Fruit fly (Drosophila melanogaster): ENCODE measurements around the gene CG42688.

CG42688 gene

dm6 chr2L:19164933-19165813 lies 17.4 kb downstream of the CG42688 start (continued):
- TF ChIP-seq CG11456 (GFP tag; IDR thresholded peaks at IDR 0.05) (peak; percentile 95), ap (GFP tag; IDR thresholded peaks at IDR 0.05) (peak; percentile 95), CG4730 (GFP tag; IDR thresholded peaks at IDR 0.05) (peak; percentile 96), CG12155 (GFP tag; optimal IDR thresholded peaks at IDR 0.05) (peak; percentile 93), CG10321 (GFP tag; IDR thresholded peaks at IDR 0.05) (peak; percentile 81), CG18764 (GFP tag; optimal IDR thresholded peaks at IDR 0.05) (peak; percentile 96), CG11695 (GFP tag; IDR thresholded peaks at IDR 0.05) (peak; percentile 98), CG13123 (GFP tag; optimal IDR thresholded peaks at IDR 0.05) (peak; percentile 93), Mrtf (GFP tag; IDR thresholded peaks at IDR 0.05) (peak; percentile 94), Gsc (GFP tag; IDR thresholded peaks at IDR 0.05) (no peak), wor (GFP tag; IDR thresholded peaks at IDR 0.05) (peak; percentile 96), emc (GFP tag; optimal IDR thresholded peaks at IDR 0.05) (peak; percentile 89), trh (GFP tag; optimal IDR thresholded peaks at IDR 0.05) (peak; percentile 90), en (GFP tag; optimal IDR thresholded peaks at IDR 0.05) (peak; percentile 95), Nf-YA (GFP tag; IDR thresholded peaks at IDR 0.05) (peak; percentile 94), gcm (GFP tag; optimal IDR thresholded peaks at IDR 0.05) (peak; percentile 96), lola (GFP tag; optimal IDR thresholded peaks at IDR 0.05) (peak in 1 of 3 experiments; percentile 94), ATbp (GFP tag; optimal IDR thresholded peaks at IDR 0.05) (peak; percentile 97), repo (GFP tag; optimal IDR thresholded peaks at IDR 0.05) (peak; percentile 93), CG11560 (tag; IDR thresholded peaks at IDR 0.05) (peak; percentile 77), CG33213 (GFP tag; optimal IDR thresholded peaks at IDR 0.05) (peak; percentile 86), NC2α (GFP tag; optimal IDR thresholded peaks at IDR 0.05) (peak; percentile 93), CG8388 (GFP tag; optimal IDR thresholded peaks at IDR 0.05) (peak; percentile 98), CG32767 (GFP tag; IDR thresholded peaks at IDR 0.05) (peak; percentile 96), ken (GFP tag; IDR thresholded peaks at IDR 0.05) (peak; percentile 95), prd (optimal IDR thresholded peaks at IDR 0.05) (no peak), prd (GFP tag; IDR thresholded peaks at IDR 0.05) (peak; percentile 99), CG7745 (tag; optimal IDR thresholded peaks at IDR 0.05) (peak; percentile 76), slp2 (GFP tag; optimal IDR thresholded peaks at IDR 0.05) (peak; percentile 95), CG17829 (tag; optimal IDR thresholded peaks at IDR 0.05) (peak; percentile 98), Fer3 (tag; optimal IDR thresholded peaks at IDR 0.05) (peak; percentile 97), oc (tag; optimal IDR thresholded peaks at IDR 0.05) (peak; percentile 98), E2f1 (GFP tag; IDR thresholded peaks at IDR 0.05) (peak; percentile 98), esg (GFP tag; conservative IDR thresholded peaks at IDR 0.05) (peak; percentile 97), PHDP (tag; optimal IDR thresholded peaks at IDR 0.05) (peak; percentile 97), BEAF-32 (GFP tag; optimal IDR thresholded peaks at IDR 0.05) (peak; percentile 11), CG4820 (GFP tag; optimal IDR thresholded peaks at IDR 0.05) (peak; percentile 94), seq (GFP tag; IDR thresholded peaks at IDR 0.05) (peak; percentile 97), yki (optimal IDR thresholded peaks at IDR 0.05) (no peak), CG3407 (GFP tag; optimal IDR thresholded peaks at IDR 0.05) (peak; percentile 94), kah (GFP tag; optimal IDR thresholded peaks at IDR 0.05) (peak; percentile 93), caup (GFP tag; optimal IDR thresholded peaks at IDR 0.05; ENCODE audit: severe bottlenecking) (peak; percentile 95), tll (GFP tag; optimal IDR thresholded peaks at IDR 0.05) (peak in 1 of 2 experiments; percentile 24), Sox102F (GFP tag; optimal IDR thresholded peaks at IDR 0.05) (peak; percentile 99), Gug (GFP tag; IDR thresholded peaks at IDR 0.05) (peak; percentile 96), Deaf1 (tag; optimal IDR thresholded peaks at IDR 0.05) (peak; percentile 81), ab (GFP tag; optimal IDR thresholded peaks at IDR 0.05) (peak; percentile 74), Dip2 (GFP tag; IDR thresholded peaks at IDR 0.05) (peak; percentile 67), Mes4 (GFP tag; optimal IDR thresholded peaks at IDR 0.05) (peak; percentile 94), sob (GFP tag; IDR thresholded peaks at IDR 0.05) (peak; percentile 96)

Measured in whole organism, embryonic.